Worm (Caenorhabditis elegans) whole organism, young adult: ENCODE data around the gene H23L24.4.

Experiments used
- B0019.2 ChIP-seq: fragments of 200-800 bp; sonication (Bioruptor generic); conservative IDR thresholded peaks from 2 replicates; pipeline ENCODE4 v1.3.6; 2022; ENCODE audit warnings: missing genetic modification reagents, missing genetic modification characterization, missing compliant biosample characterization
- T07F8.4 ChIP-seq: sonication (generic microtip); optimal IDR thresholded peaks from 2 replicates; lab custom pipeline; 2016; ENCODE audit warnings: mild to moderate bottlenecking, missing genetic modification characterization, moderate library complexity, missing compliant biosample characterization
- ceh-40 ChIP-seq: fragments of 200-800 bp; sonication (Bioruptor generic); IDR thresholded peaks from 2 replicates; pipeline ENCODE4 v1.3.6; 2022; ENCODE audit warnings: missing genetic modification characterization, missing compliant biosample characterization
- die-1 ChIP-seq: sonication (generic microtip); optimal IDR thresholded peaks from 2 replicates; lab custom pipeline; 2016; ENCODE audit warnings: missing genotype, mild to moderate bottlenecking, missing genetic modification characterization, missing compliant biosample characterization
- snpc-4 ChIP-seq, 5 experiments: fragments of 150-350 bp in 1 of 5; sonication (generic microtip) in 4 of 5; optimal IDR thresholded peaks; 2 replicates each; lab custom pipeline; 2014 to 2018; ENCODE audit warnings: missing genetic modification characterization in 5 of 5, missing biosample characterization in 3 of 5, antibody characterized with exemption in 2 of 5, mild to moderate bottlenecking in 2 of 5, missing compliant biosample characterization in 2 of 5, missing genotype in 2 of 5, moderate library complexity in 2 of 5, missing genetic modification reagents in 1 of 5
- ztf-26 ChIP-seq: sonication (generic microtip); optimal IDR thresholded peaks from 2 replicates; lab custom pipeline; 2017; ENCODE audit warnings: missing genetic modification characterization, missing compliant biosample characterization

DNA sequence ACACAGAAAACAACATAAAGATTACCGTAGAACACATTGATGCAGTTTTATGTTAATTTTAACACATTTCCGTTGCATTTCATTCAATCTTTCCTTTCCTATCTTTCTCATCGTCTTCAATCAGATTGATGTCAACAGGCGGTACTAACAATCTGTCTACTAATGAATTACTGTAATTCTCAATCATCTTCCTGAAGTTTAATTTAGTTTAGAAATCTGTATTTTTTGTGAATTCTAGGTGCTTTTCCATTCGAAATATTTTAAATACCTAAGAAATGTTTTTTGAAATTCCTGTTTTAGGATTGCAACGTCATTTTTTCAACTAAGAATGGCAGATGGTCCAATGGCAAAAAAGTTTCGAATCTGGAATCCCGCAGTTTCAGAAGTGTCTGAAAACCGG lies 18.3 kb upstream of the H23L24.4 start, which contains the start of gene F21D5.9:
- no peak for TF ChIP-seq ztf-26
- TF ChIP-seq T07F8.4 (tag; lab: Kevin White, UChicago): no peak
- no peak for TF ChIP-seq B0019.2 (GFP tag; lab: Robert Waterston, UW)
- no peak for TF ChIP-seq die-1 (tag; lab: Kevin White, UChicago)
- TF ChIP-seq ceh-40: no peak
- TF ChIP-seq snpc-4 (GFP tag; optimal IDR thresholded peaks at IDR 0.05; lab: Kevin White, UChicago): no peak
- no peak for TF ChIP-seq snpc-4 (tag; optimal IDR thresholded peaks at IDR 0.05; lab: Kevin White, UChicago)
